Worm (Caenorhabditis elegans): ENCODE results near the gene R160.2.

R160.2 gene

DNA sequence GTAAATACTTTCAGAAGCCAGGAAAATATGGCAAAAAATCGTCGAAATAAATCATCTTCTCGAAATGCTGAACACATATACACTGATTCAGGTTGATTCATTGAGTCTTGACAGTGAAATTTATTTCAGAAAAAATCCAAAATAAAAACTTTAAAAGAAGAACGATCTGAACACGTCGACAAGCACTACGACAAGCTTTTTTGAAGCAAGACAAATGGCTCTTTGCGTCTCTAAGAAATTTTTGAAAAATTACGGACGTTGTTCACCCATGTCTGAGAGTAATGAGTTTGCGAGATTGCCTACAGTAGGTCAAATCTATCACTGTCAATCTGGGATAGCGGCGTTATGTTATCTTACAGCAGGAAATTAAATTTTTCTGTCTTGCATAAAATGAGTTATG lies at the start of gene R160.2:
Gene R160.2, minus strand, starts transcription at position 101 of the 400 bp plus-strand sequence.
- TF ChIP-seq lir-1 (GFP tag; conservative IDR thresholded peaks at IDR 0.05) (no peak), ekl-4 (GFP tag; IDR thresholded peaks at IDR 0.05) (no peak), mxl-1 (tag; optimal IDR thresholded peaks at IDR 0.05) (no peak), athp-1 (tag; optimal IDR thresholded peaks at IDR 0.05) (no peak), madf-3 (GFP tag; IDR thresholded peaks at IDR 0.05) (no peak), repo-1 (tag; optimal IDR thresholded peaks at IDR 0.05) (no peak), lin-35 (GFP tag; optimal IDR thresholded peaks at IDR 0.05) (no peak), akir-1 (GFP tag; optimal IDR thresholded peaks at IDR 0.05) (no peak), somi-1 (GFP tag; optimal IDR thresholded peaks at IDR 0.05) (no peak), mel-28 (tag; optimal IDR thresholded peaks at IDR 0.05; ENCODE audit: borderline replicate concordance) (no peak)

DNA sequence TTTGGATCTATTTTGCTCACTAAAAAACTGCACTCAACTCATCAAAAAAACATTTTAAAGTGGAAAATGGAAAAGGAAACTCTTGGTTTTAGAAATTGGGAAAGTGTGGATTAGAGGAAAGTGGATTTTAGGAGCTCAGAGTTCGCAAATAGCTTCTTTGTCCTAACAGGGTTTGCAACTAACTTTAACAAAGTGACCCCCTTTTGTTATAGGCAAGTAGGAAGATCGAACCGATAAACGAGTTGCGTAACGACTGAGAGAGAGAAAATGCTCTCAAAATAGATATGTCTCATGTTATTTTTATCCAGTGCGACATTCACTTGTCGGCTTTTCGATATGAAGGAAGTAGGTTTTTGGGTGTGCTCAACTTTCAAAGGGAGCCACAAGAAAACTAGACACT lies 49.8 kb upstream of the R160.2 start:
- TF ChIP-seq nfya-1 (tag; optimal IDR thresholded peaks at IDR 0.05; ENCODE audit: borderline replicate concordance, insufficient read depth) (no peak), aptf-3 (GFP tag; IDR thresholded peaks at IDR 0.05) (no peak), nhr-90 (tag; optimal IDR thresholded peaks at IDR 0.05) (no peak), lag-1 (GFP tag; IDR thresholded peaks at IDR 0.05) (no peak), zim-3 (tag; optimal IDR thresholded peaks at IDR 0.05) (no peak), ekl-4 (GFP tag; IDR thresholded peaks at IDR 0.05) (no peak), hlh-26 (GFP tag; conservative IDR thresholded peaks at IDR 0.05) (no peak), mel-28 (tag; optimal IDR thresholded peaks at IDR 0.05; ENCODE audit: borderline replicate concordance) (no peak), ztf-22 (GFP tag; optimal IDR thresholded peaks at IDR 0.05) (no peak), ceh-79 (tag; optimal IDR thresholded peaks at IDR 0.05) (no peak)

DNA sequence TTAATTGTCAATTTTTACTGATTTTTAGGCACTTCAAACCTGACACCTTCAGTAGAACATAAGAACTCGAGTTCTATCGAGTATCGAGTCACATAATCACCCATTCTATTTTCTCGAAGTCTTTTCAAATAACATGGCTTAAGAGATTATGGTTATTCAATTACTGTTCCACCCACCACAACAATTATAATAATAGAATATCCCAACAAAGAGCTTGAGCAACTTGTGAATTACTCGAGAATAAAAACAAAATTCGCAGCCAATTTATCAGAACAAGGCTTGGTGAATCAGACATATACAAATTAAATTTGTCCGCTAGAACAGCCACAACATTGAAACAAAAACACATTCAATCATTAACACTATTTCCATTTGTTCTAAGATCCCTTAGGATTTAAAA lies 47.6 kb upstream of the R160.2 start:
- no peak for TF ChIP-seq dpff-1 (tag; optimal IDR thresholded peaks at IDR 0.05)
- no peak for TF ChIP-seq attf-6 (GFP tag; IDR thresholded peaks at IDR 0.05)

DNA sequence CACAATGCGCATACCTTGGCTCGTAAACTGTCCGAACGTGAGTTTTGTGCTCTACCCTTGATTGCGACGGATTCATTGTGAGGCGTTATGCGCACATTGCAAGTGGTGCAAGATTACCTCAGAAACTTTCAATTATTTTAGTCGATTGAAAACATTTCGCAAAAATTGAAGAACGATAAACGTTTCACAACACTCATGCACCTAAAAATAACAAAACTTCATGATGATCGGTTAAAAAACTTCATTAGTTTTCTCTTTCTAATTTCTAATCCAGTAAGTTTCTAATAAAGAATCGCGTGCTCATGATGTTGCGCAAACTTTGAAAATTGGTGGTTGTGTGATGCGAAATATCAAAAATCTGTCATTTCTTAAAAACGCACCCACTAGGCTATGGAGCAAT lies 42.0 kb upstream of the R160.2 start, which contains the start of gene dop-1:
Gene dop-1, minus strand, starts transcription at position 101 of the 400 bp plus-strand sequence.
- no peak for TF ChIP-seq ztf-26 (tag; optimal IDR thresholded peaks at IDR 0.05)
- no peak for TF ChIP-seq nhr-90 (tag; optimal IDR thresholded peaks at IDR 0.05)
- TF ChIP-seq lin-54 (GFP tag; optimal IDR thresholded peaks at IDR 0.05) = no peak
- TF ChIP-seq attf-6 (GFP tag; IDR thresholded peaks at IDR 0.05) = no peak
- TF ChIP-seq C17E4.6 (GFP tag; IDR thresholded peaks at IDR 0.05) = no peak
- TF ChIP-seq nfya-1 (tag; optimal IDR thresholded peaks at IDR 0.05; ENCODE audit: borderline replicate concordance, insufficient read depth) = no peak
- no peak for TF ChIP-seq him-1 (tag; optimal IDR thresholded peaks at IDR 0.05)
- no peak for TF ChIP-seq lag-1 (GFP tag; IDR thresholded peaks at IDR 0.05)
- TF ChIP-seq efl-1 (GFP tag; optimal IDR thresholded peaks at IDR 0.05) = no peak

DNA sequence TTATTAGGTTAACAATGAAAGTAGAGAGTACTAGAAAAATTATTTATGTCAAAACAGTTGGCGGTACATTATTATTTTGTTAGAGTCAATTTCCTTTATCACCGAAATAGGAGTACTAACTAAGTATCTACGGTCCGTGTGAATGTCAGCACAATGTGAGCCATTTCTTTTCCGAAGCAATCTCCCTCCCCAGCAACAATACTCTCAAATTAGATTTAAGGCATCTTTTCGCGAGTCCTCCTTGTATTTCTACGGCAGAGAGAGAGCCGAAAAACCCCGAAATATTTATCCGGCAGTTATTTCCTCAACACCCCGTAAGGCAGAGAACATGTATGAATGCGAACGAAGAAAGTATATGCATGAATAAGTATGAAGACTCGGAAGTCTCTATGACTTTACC lies 38.6 kb upstream of the R160.2 start:
- no peak for TF ChIP-seq let-526 (GFP tag; IDR thresholded peaks at IDR 0.05)

DNA sequence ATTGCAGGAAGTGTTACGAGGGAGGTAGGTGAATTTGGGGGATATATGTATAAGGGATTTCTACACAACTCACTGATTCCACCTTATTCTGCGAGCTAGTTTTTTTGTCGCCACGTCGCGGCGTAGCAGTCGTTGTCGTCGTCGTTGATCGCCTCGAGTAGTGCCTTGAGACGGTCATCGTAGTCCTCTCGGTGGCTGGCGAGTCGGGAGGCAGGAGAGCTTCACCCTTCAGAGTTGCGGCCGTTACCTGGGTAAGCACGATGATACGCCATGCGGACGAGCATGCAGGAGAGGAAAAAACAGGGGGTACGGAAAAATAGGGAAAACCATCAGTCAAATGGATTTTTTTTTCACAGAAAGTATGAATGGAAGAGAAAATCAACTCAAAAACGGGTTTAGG lies 36.5 kb upstream of the R160.2 start:
- TF ChIP-seq zfh-2 (GFP tag; conservative IDR thresholded peaks at IDR 0.05) (peak; percentile 70), attf-5 (GFP tag; optimal IDR thresholded peaks at IDR 0.05) (no peak)

DNA sequence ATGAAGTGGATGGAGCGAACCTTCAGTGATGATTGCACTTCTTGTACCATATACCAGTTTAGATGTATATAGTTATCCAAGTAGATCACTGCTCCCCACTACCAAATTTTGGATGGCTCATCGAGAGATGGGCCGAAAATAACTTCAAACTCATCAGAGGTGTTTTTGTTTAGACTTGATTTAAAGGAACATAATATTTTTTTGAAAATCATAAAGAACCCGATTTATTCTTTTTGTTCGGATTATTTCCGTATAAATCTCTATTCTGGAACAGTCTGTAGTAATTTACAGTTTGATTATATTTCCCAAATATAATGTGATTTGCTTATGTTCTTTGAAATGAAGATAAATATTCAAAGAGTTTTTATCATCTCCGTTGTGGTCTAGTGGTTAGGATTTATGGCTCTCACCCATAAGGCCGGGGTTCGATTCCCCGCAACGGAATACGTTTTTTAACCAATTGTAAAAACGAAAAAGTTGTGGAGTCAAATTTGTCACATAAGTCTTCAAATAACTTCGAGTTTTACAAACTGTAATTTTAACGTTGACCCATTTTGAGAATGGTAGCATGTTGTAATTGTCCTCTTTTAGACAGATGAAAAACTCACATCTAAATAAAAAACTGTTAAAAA lies 33.7 kb upstream of the R160.2 start:
- TF ChIP-seq ceh-27 (GFP tag; optimal IDR thresholded peaks at IDR 0.05) (no peak), nfya-2 (GFP tag; IDR thresholded peaks at IDR 0.05) (no peak), madf-6 (GFP tag; IDR thresholded peaks at IDR 0.05) (no peak), ztf-18 (tag; optimal IDR thresholded peaks at IDR 0.05) (peak; percentile 45), Y53G8AR.9 (GFP tag; conservative IDR thresholded peaks at IDR 0.05) (no peak), tbx-9 (tag; optimal IDR thresholded peaks at IDR 0.05; ENCODE audit: borderline replicate concordance) (no peak), nhr-179 (tag; optimal IDR thresholded peaks at IDR 0.05) (no peak), repo-1 (tag; optimal IDR thresholded peaks at IDR 0.05) (peak; percentile 25), cebp-2 (GFP tag; IDR thresholded peaks at IDR 0.05) (no peak), nhr-90 (tag; optimal IDR thresholded peaks at IDR 0.05) (peak; percentile 37), ceh-91 (GFP tag; IDR thresholded peaks at IDR 0.05) (no peak), hsf-1 (GFP tag; IDR thresholded peaks at IDR 0.05) (peak; percentile 53; the same call in 1 of the 2 replicates), mcd-1 (GFP tag; IDR thresholded peaks at IDR 0.05) (no peak)

Data from whole organism, young adult.